In the genomic region with DNA sequence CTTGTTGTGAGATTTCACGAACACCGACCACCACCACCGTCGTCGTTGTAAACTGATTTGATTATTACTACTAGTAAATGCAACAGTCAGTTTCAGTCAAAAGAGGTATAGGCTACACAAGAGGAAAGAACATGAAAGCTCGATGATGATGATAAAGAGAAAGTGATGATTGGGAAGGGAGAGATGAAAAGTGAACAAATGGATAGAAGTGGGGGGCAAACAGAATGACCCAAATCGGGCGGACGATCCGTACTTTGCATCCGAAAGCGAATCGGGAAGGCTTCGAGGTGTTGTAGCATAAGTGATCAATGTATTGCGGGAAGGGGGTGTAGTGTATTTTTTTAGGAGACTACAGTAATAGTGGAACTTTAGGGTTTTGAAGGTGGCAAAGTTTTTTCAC, we compare ENCODE assay signal across 4 worm cellular contexts.
TF ChIP-seq lines count a peak whose summit lies in the region.

No protein-coding gene starts in this region.

TF ChIP-seq in whole organism, L1 larva, 84 proteins besides CTCF, POLR2A, EP300 and RAD21:
- TF ChIP-seq dpl-1 (GFP tag; optimal IDR thresholded peaks at IDR 0.05; lab: Kevin White, UChicago) (no peak), blmp-1 (tag; optimal IDR thresholded peaks at IDR 0.05; lab: Kevin White, UChicago) (peak; percentile 97), efl-1 (optimal IDR thresholded peaks at IDR 0.05; lab: Kevin White, UChicago) (no peak), efl-1 (GFP tag; optimal IDR thresholded peaks at IDR 0.05 in 1 of 2; lab: Kevin White, UChicago) (peak in 1 of 2 experiments; percentile 15), lin-35 (GFP tag; optimal IDR thresholded peaks at IDR 0.05; lab: Kevin White, UChicago) (no peak)

TF ChIP-seq in whole organism, L2 larva, 48 proteins besides CTCF, POLR2A, EP300 and RAD21:
- no peak for TF ChIP-seq elt-3 (tag; optimal IDR thresholded peaks at IDR 0.05; lab: Kevin White, UChicago)
- TF ChIP-seq blmp-1 (tag; optimal IDR thresholded peaks at IDR 0.05; lab: Kevin White, UChicago; ENCODE audit: insufficient read depth) = peak; percentile 30

TF ChIP-seq in whole organism, L4 larva, 104 proteins besides CTCF, POLR2A, EP300 and RAD21:
- TF ChIP-seq ces-1 (GFP tag; optimal IDR thresholded peaks at IDR 0.05; lab: Kevin White, UChicago) (no peak), nhr-28 (tag; optimal IDR thresholded peaks at IDR 0.05; lab: Kevin White, UChicago) (peak; percentile 78)

TF ChIP-seq in whole organism, mixed stage, embryonic, 35 proteins besides CTCF, POLR2A, EP300 and RAD21:
- TF ChIP-seq blmp-1 (tag; optimal IDR thresholded peaks at IDR 0.05; lab: Kevin White, UChicago) (peak; percentile 52), elt-3 (tag; optimal IDR thresholded peaks at IDR 0.05; lab: Kevin White, UChicago) (no peak)
